Worm (Caenorhabditis elegans) whole organism, midembryonic: ENCODE measurements around the gene gpb-1.

Source experiments
- T22C8.4 ChIP-seq: fragments of 200-800 bp; sonication (Bioruptor generic); IDR thresholded peaks from 2 replicates; pipeline ENCODE4 v1.3.6; 2022; ENCODE audit warnings: missing genetic modification characterization, missing compliant biosample characterization
- klf-2 ChIP-seq: fragments of 200-800 bp; sonication (Bioruptor generic); conservative IDR thresholded peaks from 2 replicates; pipeline ENCODE4 v1.3.6; 2022; ENCODE audit warnings: missing genetic modification reagents, missing genetic modification characterization, missing compliant biosample characterization
- ref-1 ChIP-seq: fragments of 200-800 bp; sonication (Bioruptor generic); conservative IDR thresholded peaks from 2 replicates; pipeline ENCODE4 v1.3.6; 2022; ENCODE audit warnings: missing genetic modification reagents, missing genetic modification characterization, missing compliant biosample characterization
- ztf-23 ChIP-seq: fragments of 200-800 bp; sonication (Bioruptor generic); IDR thresholded peaks from 2 replicates; pipeline ENCODE4 v1.3.6; 2022; ENCODE audit warnings: missing genetic modification reagents, missing genetic modification characterization, missing compliant biosample characterization

DNA sequence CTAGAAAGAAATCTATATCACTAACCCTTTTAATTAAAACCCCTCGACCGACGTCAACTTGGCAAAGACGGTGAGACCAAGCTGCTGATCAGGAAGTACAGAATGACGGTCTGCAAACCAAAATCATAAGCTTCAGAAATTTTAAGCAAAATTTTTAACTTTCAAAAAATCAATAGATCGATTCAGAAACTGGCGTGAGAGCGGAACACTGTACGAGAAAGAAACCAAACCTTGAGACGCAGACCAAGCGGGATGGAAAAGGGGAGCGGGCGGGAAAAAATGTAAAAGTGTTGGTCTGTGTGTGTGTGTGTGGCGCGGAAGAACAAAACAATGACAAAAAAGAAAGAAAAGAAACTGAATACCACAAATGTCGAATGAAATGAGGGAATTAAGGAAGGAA, at the start of gene gpb-1, which contains the start of gene F44E5.17:
- TF ChIP-seq klf-2 (no peak), ztf-23 (GFP tag; lab: Robert Waterston, UW) (no peak), T22C8.4 (no peak), ref-1 (GFP tag; lab: Robert Waterston, UW) (no peak)
